Worm (Caenorhabditis elegans) whole organism, L1 larva: Measurements from ENCODE around the gene C49F5.8.

Experiments
- dsc-1 ChIP-seq: sonication (generic microtip); optimal IDR thresholded peaks from 2 replicates; lab custom pipeline; 2016; ENCODE audit warnings: mild to moderate bottlenecking, missing genetic modification characterization, missing compliant biosample characterization
- fkh-10 ChIP-seq: sonication (generic microtip); optimal IDR thresholded peaks from 2 replicates; lab custom pipeline; 2017; ENCODE audit warnings: missing biosample characterization, missing genetic modification reagents, missing genetic modification characterization
- isw-1 ChIP-seq: fragments of 200-800 bp; sonication (Bioruptor generic); IDR thresholded peaks from 2 replicates; pipeline ENCODE4 v1.3.6; 2022; ENCODE audit warnings: missing genetic modification characterization, missing compliant biosample characterization
- nhr-47 ChIP-seq: sonication (generic microtip); optimal IDR thresholded peaks from 2 replicates; lab custom pipeline; 2016; ENCODE audit warnings: mild to moderate bottlenecking, missing genetic modification characterization, moderate library complexity, missing compliant biosample characterization
- xbp-1 ChIP-seq: sonication (generic microtip); optimal IDR thresholded peaks from 2 replicates; lab custom pipeline; 2016; ENCODE audit warnings: missing genetic modification characterization, missing compliant biosample characterization
- ztf-4 ChIP-seq: fragments of 150-350 bp; optimal IDR thresholded peaks from 2 replicates; lab custom pipeline; 2014; ENCODE audit warnings: missing biosample characterization, missing genetic modification characterization

ce11 chrX:11982065-11982464, 22.1 kb downstream of the C49F5.8 start, which contains the start of gene nhr-167:
- TF ChIP-seq dsc-1 (tag; lab: Kevin White, UChicago) (peak; percentile 76), fkh-10 (GFP tag; lab: Kevin White, UChicago) (no peak), isw-1 (no peak), xbp-1 (tag; lab: Kevin White, UChicago) (no peak), nhr-47 (tag; lab: Kevin White, UChicago) (no peak), ztf-4 (no peak)
